Fruit fly (Drosophila melanogaster) whole organism, embryonic: Measurements from ENCODE around the gene CG8100.
A peak's percentile ranks its signal among the peaks of the same experiment; 100 is the strongest.

Experiments
- BtbVII ChIP-seq: fragments of 200-800 bp; sonication (Bioruptor generic); optimal IDR thresholded peaks from 3 replicates; lab custom pipeline; 2017; ENCODE audit warnings: missing biosample characterization, mild to moderate bottlenecking, missing genetic modification characterization
- CG11723 ChIP-seq: fragments of 200-800 bp; sonication (Bioruptor generic); optimal IDR thresholded peaks from 2 replicates; lab custom pipeline; 2017; ENCODE audit warnings: missing biosample characterization, mild to moderate bottlenecking, missing genetic modification characterization
- CG12104 ChIP-seq: fragments of 200-800 bp; sonication (Bioruptor generic); optimal IDR thresholded peaks from 3 replicates; lab custom pipeline; 2016; ENCODE audit warnings: missing biosample characterization, missing genetic modification characterization
- CG17568 ChIP-seq: fragments of 200-800 bp; sonication (Bioruptor generic); optimal IDR thresholded peaks from 2 replicates; lab custom pipeline; 2018; ENCODE audit warnings: missing biosample characterization, mild to moderate bottlenecking, missing genetic modification characterization, moderate library complexity
- CG7839 ChIP-seq: fragments of 200-800 bp; sonication (Bioruptor generic); optimal IDR thresholded peaks from 3 replicates; lab custom pipeline; 2018; ENCODE audit warnings: missing biosample characterization, mild to moderate bottlenecking, missing genetic modification characterization, moderate library complexity
- H15 ChIP-seq: fragments of 200-800 bp; sonication (Bioruptor generic); IDR thresholded peaks from 3 replicates; pipeline ENCODE4 v1.3.6; 2022; ENCODE audit warnings: missing biosample characterization, missing genetic modification characterization
- Lpt ChIP-seq: fragments of >200 bp; optimal IDR thresholded peaks from 2 replicates; lab custom pipeline; 2018; ENCODE audit warnings: missing biosample characterization, missing genetic modification characterization
- Ravus ChIP-seq: fragments of 200-800 bp; sonication (Bioruptor generic); IDR thresholded peaks from 2 replicates; pipeline ENCODE4 v1.3.6; 2022; ENCODE audit warnings: missing biosample characterization, missing genetic modification characterization
- lab ChIP-seq: fragments of 200-800 bp; sonication (Bioruptor generic); optimal IDR thresholded peaks from 3 replicates; lab custom pipeline; 2017; ENCODE audit warnings: missing biosample characterization, missing genetic modification characterization, mild to moderate bottlenecking, moderate library complexity, missing genetic modification reagents
- nau ChIP-seq: fragments of 200-800 bp; sonication (Bioruptor generic); optimal IDR thresholded peaks from 3 replicates; lab custom pipeline; 2017; ENCODE audit warnings: missing biosample characterization, mild to moderate bottlenecking, missing genetic modification characterization, missing genetic modification reagents
- tll ChIP-seq, 2 experiments: fragments of 200-800 bp in 1 of 2; fragments of >200 bp in 1 of 2; sonication (Bioruptor generic) in 1 of 2; optimal IDR thresholded peaks; 2 replicates each; lab custom pipeline; 2017 to 2019; ENCODE audit warnings: missing biosample characterization in 2 of 2, missing genetic modification characterization in 2 of 2, mild to moderate bottlenecking in 1 of 2, moderate library complexity in 1 of 2
- vnd ChIP-seq: fragments of 200-800 bp; sonication (Bioruptor generic); IDR thresholded peaks from 3 replicates; pipeline ENCODE4 v1.3.6; 2022; ENCODE audit warnings: missing biosample characterization, missing genetic modification characterization; ENCODE audit not compliant: partially characterized antibody

- peak; percentile 67 for TF ChIP-seq CG7839
- no peak for TF ChIP-seq BtbVII
- no peak for TF ChIP-seq nau (GFP tag; lab: Kevin White, UChicago)
- TF ChIP-seq CG12104 (GFP tag; lab: Kevin White, UChicago) = peak; percentile 7
- TF ChIP-seq Ravus (GFP tag; lab: Robert Waterston, UW) = peak; percentile 32
- TF ChIP-seq vnd (GFP tag; lab: Robert Waterston, UW) = no peak
- TF ChIP-seq Lpt (GFP tag; lab: Kevin White, UChicago) = no peak
- no peak for TF ChIP-seq CG17568 (GFP tag; lab: Kevin White, UChicago)
- peak; percentile 76 for TF ChIP-seq H15
- TF ChIP-seq CG11723 (GFP tag; lab: Kevin White, UChicago) = no peak
- peak; percentile 74 for TF ChIP-seq lab (GFP tag; lab: Kevin White, UChicago)
- no peak for TF ChIP-seq tll (GFP tag; optimal IDR thresholded peaks at IDR 0.05; lab: Kevin White, UChicago)
These were observed 32.4 kb upstream of the CG8100 start, which contains the start of gene CG6833 for dm6 chr3L:14050944-14051548.
